Worm (Caenorhabditis elegans): Measurements from ENCODE around the gene vha-18.

ce11 chrV:8403916-8404315, 9.4 kb downstream of the vha-18 start:
- no peak for TF ChIP-seq him-1 (tag; optimal IDR thresholded peaks at IDR 0.05)
- TF ChIP-seq W03F9.2 (tag; optimal IDR thresholded peaks at IDR 0.05): no peak
- no peak for TF ChIP-seq dao-5 (tag; optimal IDR thresholded peaks at IDR 0.05)
